Worm (Caenorhabditis elegans) whole organism, L3 larva: ENCODE results near the gene C35C5.10.

Experiments
- ceh-28 ChIP-seq: fragments of 150-350 bp; optimal IDR thresholded peaks from 2 replicates; lab custom pipeline; 2014; ENCODE audit warnings: missing biosample characterization, missing genetic modification reagents, missing genetic modification characterization
- ceh-82 ChIP-seq: fragments of 150-350 bp; optimal IDR thresholded peaks from 2 replicates; lab custom pipeline; 2014; ENCODE audit warnings: missing biosample characterization, missing genetic modification characterization
- ceh-9 ChIP-seq: sonication (generic microtip); optimal IDR thresholded peaks from 2 replicates; lab custom pipeline; 2018; ENCODE audit warnings: missing biosample characterization, missing genetic modification characterization
- elt-3 ChIP-seq, 3 experiments: fragments of 150-350 bp in 1 of 3; sonication (generic microtip) in 2 of 3; optimal IDR thresholded peaks; 2 replicates in 2 of 3; 4 replicates in 1 of 3; lab custom pipeline; 2014 to 2017; ENCODE audit warnings: missing biosample characterization in 3 of 3, missing genetic modification characterization in 3 of 3
- fos-1 ChIP-seq: fragments of 150-350 bp; optimal IDR thresholded peaks from 2 replicates; lab custom pipeline; 2014; ENCODE audit warnings: missing biosample characterization, missing genetic modification characterization
- lin-39 ChIP-seq: fragments of 150-350 bp; optimal IDR thresholded peaks from 2 replicates; lab custom pipeline; 2018; ENCODE audit warnings: missing biosample characterization, missing genetic modification reagents, missing genetic modification characterization
- nhr-237 ChIP-seq: fragments of 150-350 bp; optimal IDR thresholded peaks from 2 replicates; lab custom pipeline; 2014; ENCODE audit warnings: missing biosample characterization, missing genetic modification characterization
- nhr-76 ChIP-seq: fragments of 150-350 bp; sonication (generic microtip); optimal IDR thresholded peaks from 5 replicates; lab custom pipeline; 2014; ENCODE audit warnings: missing biosample characterization, missing genetic modification characterization
- nhr-77 ChIP-seq: fragments of 150-350 bp; optimal IDR thresholded peaks from 2 replicates; lab custom pipeline; 2014; ENCODE audit warnings: missing biosample characterization, missing genetic modification characterization
- pqm-1 ChIP-seq: fragments of 150-350 bp; optimal IDR thresholded peaks from 2 replicates; lab custom pipeline; 2017; ENCODE audit warnings: missing biosample characterization, missing genetic modification characterization, inconsistent platforms
- snpc-4 ChIP-seq: fragments of 150-350 bp; optimal IDR thresholded peaks from 2 replicates; lab custom pipeline; 2014; ENCODE audit warnings: missing biosample characterization, missing genetic modification characterization
- unc-62 ChIP-seq: fragments of 150-350 bp; sonication (generic microtip); optimal IDR thresholded peaks from 4 replicates; lab custom pipeline; 2014; ENCODE audit warnings: missing biosample characterization, missing genetic modification reagents, missing genetic modification characterization
- zag-1 ChIP-seq: fragments of 150-350 bp; optimal IDR thresholded peaks from 2 replicates; lab custom pipeline; 2014; ENCODE audit warnings: missing biosample characterization, missing genetic modification characterization
- ztf-4 ChIP-seq: fragments of 150-350 bp; optimal IDR thresholded peaks from 2 replicates; lab custom pipeline; 2014; ENCODE audit warnings: missing biosample characterization, missing genetic modification characterization

DNA sequence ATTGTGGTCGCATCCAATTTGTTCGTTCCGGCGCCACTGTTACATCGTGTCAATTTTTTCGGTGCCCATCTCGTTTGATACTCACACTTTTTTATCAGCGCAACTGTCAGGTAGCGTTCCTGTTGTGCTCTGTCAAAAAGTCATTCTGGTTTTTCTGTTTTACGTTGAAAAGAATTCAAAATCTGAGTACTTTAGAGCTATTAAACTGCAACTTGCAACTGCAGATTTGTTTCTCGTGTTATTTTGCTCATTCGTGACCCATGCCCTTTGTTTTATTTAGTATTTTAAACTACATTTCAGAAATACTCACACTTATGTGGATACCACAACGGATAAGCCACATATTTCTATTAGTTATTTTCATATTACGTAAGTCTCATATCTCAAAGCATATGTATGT lies 4.6 kb downstream of the C35C5.10 start, which contains the start of gene lev-8:
- TF ChIP-seq ceh-82 (tag; lab: Kevin White, UChicago): no peak
- no peak for TF ChIP-seq lin-39
- no peak for TF ChIP-seq ceh-9
- TF ChIP-seq ztf-4 (tag; lab: Kevin White, UChicago): no peak
- no peak for TF ChIP-seq fos-1
- TF ChIP-seq zag-1: no peak
- TF ChIP-seq unc-62 (GFP tag; lab: Kevin White, UChicago): no peak
- no peak for TF ChIP-seq elt-3 (tag; optimal IDR thresholded peaks at IDR 0.05; lab: Kevin White, UChicago)
- TF ChIP-seq ceh-28 (tag; lab: Kevin White, UChicago): no peak
- no peak for TF ChIP-seq nhr-237 (tag; lab: Kevin White, UChicago)
- no peak for TF ChIP-seq snpc-4 (tag; lab: Kevin White, UChicago)
- no peak for TF ChIP-seq nhr-76 (tag; lab: Kevin White, UChicago)
- no peak for TF ChIP-seq pqm-1 (tag; lab: Kevin White, UChicago)
- TF ChIP-seq nhr-77 (tag; lab: Kevin White, UChicago): no peak
